Worm (Caenorhabditis elegans) whole organism, midembryonic: Measurements from ENCODE around the gene ins-34.

Source experiments
- T22C8.4 ChIP-seq: fragments of 200-800 bp; sonication (Bioruptor generic); IDR thresholded peaks from 2 replicates; pipeline ENCODE4 v1.3.6; 2022; ENCODE audit warnings: missing genetic modification characterization, missing compliant biosample characterization
- cog-1 ChIP-seq: sonication (generic microtip); optimal IDR thresholded peaks from 2 replicates; lab custom pipeline; 2016; ENCODE audit warnings: missing genetic modification characterization, missing compliant biosample characterization
- flt-1 ChIP-seq: fragments of 200-800 bp; sonication (Bioruptor generic); IDR thresholded peaks from 2 replicates; pipeline ENCODE4 v1.3.6; 2022; ENCODE audit warnings: missing genetic modification characterization, missing compliant biosample characterization
- klf-2 ChIP-seq: fragments of 200-800 bp; sonication (Bioruptor generic); conservative IDR thresholded peaks from 2 replicates; pipeline ENCODE4 v1.3.6; 2022; ENCODE audit warnings: missing genetic modification reagents, missing genetic modification characterization, missing compliant biosample characterization
- med-1 ChIP-seq: sonication (generic microtip); optimal IDR thresholded peaks from 2 replicates; lab custom pipeline; 2017; ENCODE audit warnings: missing genetic modification characterization, mild to moderate bottlenecking, missing compliant biosample characterization, antibody characterized with exemption, missing genetic modification reagents; ENCODE audit not compliant: insufficient read depth
- ref-1 ChIP-seq: fragments of 200-800 bp; sonication (Bioruptor generic); conservative IDR thresholded peaks from 2 replicates; pipeline ENCODE4 v1.3.6; 2022; ENCODE audit warnings: missing genetic modification reagents, missing genetic modification characterization, missing compliant biosample characterization
- tab-1 ChIP-seq: fragments of 200-800 bp; sonication (Bioruptor generic); IDR thresholded peaks from 2 replicates; pipeline ENCODE4 v1.3.6; 2022; ENCODE audit warnings: missing genetic modification characterization, missing compliant biosample characterization
- ztf-23 ChIP-seq: fragments of 200-800 bp; sonication (Bioruptor generic); IDR thresholded peaks from 2 replicates; pipeline ENCODE4 v1.3.6; 2022; ENCODE audit warnings: missing genetic modification reagents, missing genetic modification characterization, missing compliant biosample characterization
- ztf-29 ChIP-seq: fragments of 200-800 bp; sonication (Bioruptor generic); IDR thresholded peaks from 2 replicates; pipeline ENCODE4 v1.3.6; 2022; ENCODE audit warnings: missing genetic modification reagents, missing genetic modification characterization, missing compliant biosample characterization

Gene ins-34

DNA sequence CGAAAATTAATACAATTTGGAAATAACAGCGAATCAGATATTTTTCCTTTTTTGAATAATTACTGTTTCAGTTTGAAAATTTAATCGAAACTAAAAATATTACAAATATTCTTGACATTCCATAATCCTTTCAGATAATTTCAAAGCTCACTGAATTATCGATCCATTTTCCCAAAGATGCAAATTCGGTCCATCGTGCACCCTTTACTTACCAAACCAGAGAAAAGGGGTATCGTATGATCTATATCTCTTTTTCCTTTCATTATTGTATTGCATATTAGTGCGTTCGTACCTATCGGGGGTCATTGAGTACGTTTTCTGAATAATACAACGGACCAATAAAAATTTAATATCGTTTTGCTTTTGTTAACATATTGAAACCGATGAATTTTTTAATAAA lies 1.6 kb upstream of the ins-34 start:
- TF ChIP-seq cog-1 (tag; lab: Kevin White, UChicago), result no peak
- no peak for TF ChIP-seq ref-1 (GFP tag; lab: Robert Waterston, UW)
- no peak for TF ChIP-seq klf-2
- no peak for TF ChIP-seq flt-1 (GFP tag; lab: Robert Waterston, UW)
- no peak for TF ChIP-seq med-1 (GFP tag; lab: Kevin White, UChicago)

DNA sequence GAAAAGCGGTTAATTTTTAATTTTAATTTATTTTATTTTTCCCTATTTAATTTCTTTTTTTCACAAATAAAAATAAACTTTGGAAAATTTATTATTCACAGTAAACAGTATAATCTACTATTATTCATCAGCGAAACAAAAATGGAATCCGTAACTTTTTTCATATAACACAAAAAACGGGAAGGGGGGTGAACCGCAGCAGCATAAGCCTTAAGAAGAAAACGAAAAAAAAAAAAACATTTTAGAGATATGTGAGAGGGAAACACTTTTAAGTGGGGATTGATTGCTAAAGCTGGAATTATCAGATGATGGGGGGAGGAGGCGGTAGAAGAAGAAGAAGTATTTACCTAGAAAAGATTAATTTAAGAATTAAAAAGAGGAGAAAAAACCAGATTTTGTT lies 1.3 kb downstream of the ins-34 start:
- TF ChIP-seq flt-1 (GFP tag; lab: Robert Waterston, UW), result no peak
- no peak for TF ChIP-seq ztf-29
- TF ChIP-seq ztf-23 (GFP tag; lab: Robert Waterston, UW), result no peak
- no peak for TF ChIP-seq cog-1 (tag; lab: Kevin White, UChicago)
- no peak for TF ChIP-seq T22C8.4 (GFP tag; lab: Robert Waterston, UW)
- TF ChIP-seq ref-1 (GFP tag; lab: Robert Waterston, UW), result no peak
- TF ChIP-seq tab-1 (GFP tag; lab: Robert Waterston, UW), result no peak
- TF ChIP-seq klf-2, result no peak
- no peak for TF ChIP-seq med-1 (GFP tag; lab: Kevin White, UChicago)

DNA sequence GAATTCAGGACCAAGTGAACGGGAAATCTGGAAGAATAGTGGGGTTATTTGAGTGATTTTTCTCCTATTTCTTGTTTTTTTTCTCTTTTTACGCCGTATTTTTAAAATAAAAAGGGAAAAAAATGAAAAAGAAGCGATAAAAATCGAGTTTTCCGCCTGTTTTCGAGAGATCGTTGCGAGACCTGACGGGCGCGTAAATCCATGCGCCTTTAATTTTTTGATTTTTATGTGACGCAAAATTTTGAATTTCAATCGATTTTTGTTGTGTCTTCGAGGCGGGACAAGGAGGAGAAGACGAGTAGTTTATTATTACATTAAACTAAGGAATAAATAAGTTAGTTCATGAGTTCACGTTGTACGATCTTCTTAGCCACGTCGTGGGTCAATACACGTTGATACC lies 7.2 kb downstream of the ins-34 start:
- TF ChIP-seq T22C8.4 (GFP tag; lab: Robert Waterston, UW) (no peak), flt-1 (GFP tag; lab: Robert Waterston, UW) (no peak), cog-1 (tag; lab: Kevin White, UChicago) (no peak), med-1 (GFP tag; lab: Kevin White, UChicago) (no peak)

DNA sequence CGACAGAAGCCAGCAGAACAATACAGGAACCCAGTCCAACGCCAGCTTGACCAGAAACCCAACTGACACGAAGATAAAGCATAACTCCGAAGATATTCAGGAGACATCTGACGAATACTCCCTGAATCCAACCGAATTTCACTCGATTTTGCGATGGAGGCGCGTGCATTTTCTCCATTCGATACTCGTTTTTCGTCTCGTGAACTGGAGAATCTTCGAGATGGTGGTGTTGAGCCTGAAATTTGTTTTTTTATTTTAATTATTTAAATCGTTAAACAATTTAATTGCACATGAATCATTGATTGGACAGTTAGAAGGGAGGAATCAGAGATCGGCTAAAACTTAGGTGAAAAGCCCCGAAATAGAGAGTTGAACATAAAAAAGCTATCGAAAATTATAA lies 8.0 kb downstream of the ins-34 start:
- no peak for TF ChIP-seq T22C8.4 (GFP tag; lab: Robert Waterston, UW)
- TF ChIP-seq flt-1 (GFP tag; lab: Robert Waterston, UW), result no peak
- no peak for TF ChIP-seq klf-2
- no peak for TF ChIP-seq ztf-29
- TF ChIP-seq med-1 (GFP tag; lab: Kevin White, UChicago), result no peak
- TF ChIP-seq cog-1 (tag; lab: Kevin White, UChicago), result no peak
- no peak for TF ChIP-seq ztf-23 (GFP tag; lab: Robert Waterston, UW)

DNA sequence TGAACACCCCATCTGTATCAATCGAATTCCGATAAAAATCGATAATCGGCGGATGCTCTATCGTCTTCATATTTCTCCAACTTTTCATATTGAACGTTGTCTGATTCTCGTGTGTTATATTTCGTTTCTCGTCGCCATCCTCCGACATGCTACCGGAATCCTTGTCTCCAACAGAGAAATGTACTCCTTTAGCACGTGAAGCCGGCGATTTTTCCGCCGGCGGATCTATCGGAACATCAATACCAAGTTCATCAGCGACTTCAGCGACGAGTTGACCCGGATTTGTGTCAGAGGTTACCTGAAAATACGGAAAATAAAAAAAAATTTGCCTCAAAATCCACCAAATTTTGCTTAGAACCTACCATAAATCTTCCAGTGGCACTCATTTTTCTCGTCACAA lies 8.7 kb downstream of the ins-34 start:
- TF ChIP-seq ztf-29 (no peak), tab-1 (GFP tag; lab: Robert Waterston, UW) (no peak), med-1 (GFP tag; lab: Kevin White, UChicago) (no peak), cog-1 (tag; lab: Kevin White, UChicago) (no peak), ref-1 (GFP tag; lab: Robert Waterston, UW) (no peak)

DNA sequence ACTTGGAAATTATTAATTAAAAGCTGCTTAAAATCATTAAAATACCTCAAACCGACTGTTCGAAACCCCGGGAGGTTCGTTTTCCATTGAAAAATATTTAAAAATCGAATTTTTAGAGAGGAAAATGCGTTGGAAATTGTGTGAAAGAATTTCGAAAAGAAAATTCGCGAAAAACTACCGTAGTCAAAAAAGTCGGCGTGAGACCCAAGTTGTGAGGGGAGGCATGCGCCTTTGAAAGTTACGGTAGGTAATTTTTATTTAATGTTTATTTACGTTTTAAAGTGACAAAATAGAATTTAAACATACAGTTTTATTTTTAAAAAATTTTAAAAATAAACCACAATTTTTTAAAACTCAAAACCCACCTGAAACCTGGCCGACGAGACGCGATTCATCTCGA lies 9.2 kb downstream of the ins-34 start:
- TF ChIP-seq ztf-23 (GFP tag; lab: Robert Waterston, UW), result no peak
- TF ChIP-seq cog-1 (tag; lab: Kevin White, UChicago), result no peak
- TF ChIP-seq flt-1 (GFP tag; lab: Robert Waterston, UW), result no peak
- no peak for TF ChIP-seq ztf-29
- TF ChIP-seq med-1 (GFP tag; lab: Kevin White, UChicago), result no peak
- no peak for TF ChIP-seq T22C8.4 (GFP tag; lab: Robert Waterston, UW)
- TF ChIP-seq klf-2, result no peak
- no peak for TF ChIP-seq tab-1 (GFP tag; lab: Robert Waterston, UW)
- TF ChIP-seq ref-1 (GFP tag; lab: Robert Waterston, UW), result no peak

DNA sequence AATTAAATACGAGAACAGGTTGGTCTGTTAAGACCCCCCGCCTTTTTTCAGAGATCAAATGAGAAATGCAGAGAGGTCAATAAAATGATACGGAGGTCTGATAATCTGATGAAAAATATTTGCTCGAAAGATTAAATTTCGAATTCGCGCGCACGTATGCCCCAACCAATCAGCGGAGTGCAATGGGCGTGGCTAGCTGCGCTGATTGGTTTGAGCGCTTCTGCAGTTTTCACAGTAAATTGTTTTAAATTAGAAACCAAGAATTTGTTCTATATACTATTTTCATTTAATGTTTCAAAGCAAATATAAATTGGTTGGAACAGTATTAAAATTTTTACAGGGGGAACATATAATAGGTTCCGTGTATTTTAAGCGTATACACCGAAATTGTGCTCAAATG lies 13.0 kb downstream of the ins-34 start:
- TF ChIP-seq ztf-23 (GFP tag; lab: Robert Waterston, UW) (no peak), cog-1 (tag; lab: Kevin White, UChicago) (no peak), klf-2 (no peak), T22C8.4 (GFP tag; lab: Robert Waterston, UW) (no peak), flt-1 (GFP tag; lab: Robert Waterston, UW) (no peak), med-1 (GFP tag; lab: Kevin White, UChicago) (no peak), tab-1 (GFP tag; lab: Robert Waterston, UW) (no peak), ref-1 (GFP tag; lab: Robert Waterston, UW) (no peak), ztf-29 (no peak)

DNA sequence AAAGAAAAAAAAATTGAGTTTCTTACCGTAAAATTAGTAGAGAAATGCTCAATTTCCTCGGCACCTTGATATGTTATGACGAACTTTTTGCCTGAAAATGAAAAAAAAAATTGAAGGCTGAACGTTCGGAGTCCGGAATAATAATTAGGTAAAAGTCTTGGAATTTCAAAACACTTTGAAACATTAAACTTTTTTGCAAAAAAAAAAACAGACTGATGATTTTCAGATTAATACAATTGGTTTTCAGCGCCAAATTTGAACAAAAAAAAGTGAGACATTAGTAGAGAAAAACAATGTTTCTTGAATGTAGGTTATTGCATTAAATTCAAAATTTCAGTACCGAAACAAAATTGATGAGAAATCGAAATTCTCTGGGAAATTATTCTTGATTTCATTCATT lies 17.6 kb downstream of the ins-34 start, which contains the start of gene nkcc-1:
Gene nkcc-1 (minus strand): TSS at position 101 of the 400 bp plus-strand sequence.
- TF ChIP-seq med-1 (GFP tag; lab: Kevin White, UChicago) (no peak), cog-1 (tag; lab: Kevin White, UChicago) (no peak), flt-1 (GFP tag; lab: Robert Waterston, UW) (no peak), ztf-29 (no peak)

DNA sequence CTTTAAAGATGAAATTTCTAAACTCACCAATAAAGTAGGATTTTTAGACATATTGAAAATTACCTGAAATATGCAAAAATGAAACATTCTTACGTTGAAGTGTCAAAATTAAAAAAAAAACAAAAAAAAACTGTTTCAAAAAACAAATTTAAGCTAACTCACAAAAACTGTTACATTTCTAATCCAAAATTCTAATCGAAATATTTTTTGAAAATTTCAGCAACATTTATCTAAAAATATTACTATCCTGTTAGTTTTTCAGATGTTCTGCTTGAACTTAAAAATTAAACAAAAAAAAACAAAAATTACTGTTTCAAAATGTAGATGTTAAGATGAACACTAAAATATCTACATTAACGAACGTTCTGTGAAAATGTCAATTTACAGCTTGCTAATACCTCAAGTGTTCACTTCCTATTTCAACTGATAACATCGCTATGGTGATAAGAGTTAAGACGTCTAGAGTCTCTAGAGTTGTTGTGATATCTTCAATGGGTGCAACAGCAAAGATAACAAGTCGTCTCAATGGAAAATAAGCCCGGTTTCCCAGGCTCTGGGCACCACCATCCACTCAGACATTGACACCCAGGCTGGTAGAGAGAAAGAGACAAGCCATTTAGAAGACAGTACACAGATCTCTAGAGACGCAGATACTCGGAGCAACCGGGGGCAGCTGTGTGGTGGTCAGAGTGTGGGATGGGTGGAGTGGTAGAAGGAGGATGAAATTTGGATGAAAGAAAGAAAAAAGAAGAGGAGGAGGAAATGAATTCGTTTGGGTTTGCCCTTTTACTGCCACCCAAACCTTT lies 21.6 kb downstream of the ins-34 start, which contains the start of gene H12I19.115:
Gene H12I19.115 (minus strand): TSS at position 51 of the 806 bp plus-strand sequence.
- TF ChIP-seq T22C8.4 (GFP tag; lab: Robert Waterston, UW), result no peak
- TF ChIP-seq ref-1 (GFP tag; lab: Robert Waterston, UW), result no peak
- no peak for TF ChIP-seq flt-1 (GFP tag; lab: Robert Waterston, UW)
- no peak for TF ChIP-seq klf-2
- no peak; the same call in 1 of the 2 replicates for TF ChIP-seq ztf-29
- no peak for TF ChIP-seq cog-1 (tag; lab: Kevin White, UChicago)
- no peak for TF ChIP-seq tab-1 (GFP tag; lab: Robert Waterston, UW)
- no peak for TF ChIP-seq ztf-23 (GFP tag; lab: Robert Waterston, UW)
- no peak for TF ChIP-seq med-1 (GFP tag; lab: Kevin White, UChicago)

DNA sequence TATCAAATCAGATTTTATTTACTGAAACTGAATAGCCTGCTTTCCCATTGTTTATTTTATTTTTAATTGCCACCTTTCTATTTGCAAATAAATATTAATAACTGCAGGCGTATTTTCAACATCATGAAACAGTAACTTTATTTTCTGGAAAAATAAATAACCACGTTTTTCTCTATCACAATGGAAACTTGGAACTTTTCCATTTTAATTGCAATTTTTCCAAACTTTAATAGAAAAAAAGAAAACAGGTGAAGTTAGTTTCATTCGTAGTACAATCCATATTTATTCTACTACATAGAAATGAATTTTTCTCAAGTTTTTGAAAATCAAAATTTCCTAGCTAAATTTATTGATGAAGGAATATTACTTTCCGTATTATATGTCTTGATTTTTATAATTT lies 22.7 kb downstream of the ins-34 start, which contains the start of gene srz-42:
Gene srz-42 (plus strand): TSS at position 301 of the 400 bp plus-strand sequence.
- TF ChIP-seq med-1 (GFP tag; lab: Kevin White, UChicago) (no peak), tab-1 (GFP tag; lab: Robert Waterston, UW) (no peak), T22C8.4 (GFP tag; lab: Robert Waterston, UW) (no peak), ztf-29 (no peak), ztf-23 (GFP tag; lab: Robert Waterston, UW) (no peak), flt-1 (GFP tag; lab: Robert Waterston, UW) (no peak), klf-2 (no peak), cog-1 (tag; lab: Kevin White, UChicago) (no peak)
